Worm (Caenorhabditis elegans): Measurements from ENCODE around the gene puf-6.
"Not testable (repeated sequence)": the region's sequence is repeated elsewhere in the genome, so short reads cannot be mapped to it uniquely, and the experiment has no call there.

The puf-6 gene

ce11 chrII:13031649-13032191, 11.5 kb downstream of the puf-6 start, which contains the start of gene F18A11.2:
F18A11.2 (plus strand) TSS chrII:13031699.
- TF ChIP-seq fkh-8 (tag; optimal IDR thresholded peaks at IDR 0.05); nhr-12 (tag; optimal IDR thresholded peaks at IDR 0.05); sup-37 (GFP tag; optimal IDR thresholded peaks at IDR 0.05): not testable (repeated sequence)

ce11 chrII:13030567-13031188, 12.6 kb downstream of the puf-6 start:
- TF ChIP-seq snu-23 (GFP tag; optimal IDR thresholded peaks at IDR 0.05) (peak; percentile 79), egl-27 (tag; optimal IDR thresholded peaks at IDR 0.05) (no peak), ztf-11 (tag; optimal IDR thresholded peaks at IDR 0.05) (no peak), efl-1 (optimal IDR thresholded peaks at IDR 0.05) (peak; percentile 73 to 81), efl-1 (GFP tag; optimal IDR thresholded peaks at IDR 0.05 in 1 of 2) (peak; percentile 81 to 97), nhr-76 (tag; optimal IDR thresholded peaks at IDR 0.05) (no peak), F16B12.6 (tag; optimal IDR thresholded peaks at IDR 0.05) (peak; percentile 68), nhr-71 (tag; optimal IDR thresholded peaks at IDR 0.05) (peak; percentile 65), fos-1 (tag; optimal IDR thresholded peaks at IDR 0.05) (peak; percentile 59), jun-1 (tag; optimal IDR thresholded peaks at IDR 0.05) (peak; percentile 43), unc-98 (GFP tag; IDR thresholded peaks at IDR 0.05) (no peak), nhr-28 (tag; optimal IDR thresholded peaks at IDR 0.05) (no peak), ztf-4 (tag; optimal IDR thresholded peaks at IDR 0.05) (peak; percentile 2), lin-14 (GFP tag; optimal IDR thresholded peaks at IDR 0.05) (peak; percentile 90), nhr-19 (GFP tag; conservative IDR thresholded peaks at IDR 0.05) (no peak), snpc-4 (tag; optimal IDR thresholded peaks at IDR 0.05) (peak; percentile 27), lin-35 (GFP tag; optimal IDR thresholded peaks at IDR 0.05) (peak; percentile 42 to 80), tbx-2 (tag; optimal IDR thresholded peaks at IDR 0.05) (peak; percentile 47), nhr-20 (tag; optimal IDR thresholded peaks at IDR 0.05) (peak; percentile 69), nhr-11 (tag; optimal IDR thresholded peaks at IDR 0.05) (no peak), nhr-77 (tag; optimal IDR thresholded peaks at IDR 0.05) (peak; percentile 49), unc-130 (tag; optimal IDR thresholded peaks at IDR 0.05) (peak; percentile 60), dpl-1 (GFP tag; optimal IDR thresholded peaks at IDR 0.05) (peak; percentile 50 to 83 (median 60)), C16A3.4 (tag; optimal IDR thresholded peaks at IDR 0.05) (peak; percentile 47), C04F5.9 (tag; optimal IDR thresholded peaks at IDR 0.05) (no peak), aha-1 (tag; optimal IDR thresholded peaks at IDR 0.05) (no peak), nhr-90 (tag; optimal IDR thresholded peaks at IDR 0.05; ENCODE audit: poor library complexity) (peak; percentile 25), zip-4 (GFP tag; optimal IDR thresholded peaks at IDR 0.05) (no peak), pqm-1 (tag; optimal IDR thresholded peaks at IDR 0.05) (no peak), xbp-1 (tag; optimal IDR thresholded peaks at IDR 0.05) (peak; percentile 21), irx-1 (tag; optimal IDR thresholded peaks at IDR 0.05) (peak; percentile 27), dsc-1 (tag; optimal IDR thresholded peaks at IDR 0.05) (peak; percentile 13), nhr-47 (tag; optimal IDR thresholded peaks at IDR 0.05) (peak; percentile 37), elt-3 (tag; optimal IDR thresholded peaks at IDR 0.05) (peak in 2 of 6 experiments; percentile 39 to 47), lsy-2 (tag; optimal IDR thresholded peaks at IDR 0.05) (peak; percentile 22 to 81), rnt-1 (tag; optimal IDR thresholded peaks at IDR 0.05) (peak; percentile 25), tlp-1 (tag; optimal IDR thresholded peaks at IDR 0.05) (no peak), skn-1 (tag; optimal IDR thresholded peaks at IDR 0.05) (peak; percentile 7), nhr-85 (tag) (peak; percentile 84), efl-3 (GFP tag; optimal IDR thresholded peaks at IDR 0.05) (no peak), blmp-1 (tag; optimal IDR thresholded peaks at IDR 0.05) (peak; percentile 67), ceh-82 (tag; optimal IDR thresholded peaks at IDR 0.05) (peak; percentile 18 to 47 (median 42)), mep-1 (tag; optimal IDR thresholded peaks at IDR 0.05) (peak; percentile 37), aly-2 (tag; optimal IDR thresholded peaks at IDR 0.05) (peak; percentile 1), lin-39 (tag; optimal IDR thresholded peaks at IDR 0.05) (no peak), swsn-7 (tag; optimal IDR thresholded peaks at IDR 0.05) (peak; percentile 43), alr-1 (tag; optimal IDR thresholded peaks at IDR 0.05; ENCODE audit: borderline replicate concordance) (no peak)
